Fruit fly (Drosophila melanogaster) Kc167 (cell line): ENCODE measurements around the gene Spn28Da.

Source experiments
- Myc ChIP-seq: fragments of >200 bp; optimal IDR thresholded peaks from 2 replicates; lab custom pipeline; 2017; ENCODE audit warnings: missing external identifiers
- h ChIP-seq: fragments of >200 bp; optimal IDR thresholded peaks from 3 replicates; lab custom pipeline; 2018; ENCODE audit warnings: missing external identifiers
- insv ChIP-seq: fragments of >200 bp; optimal IDR thresholded peaks from 3 replicates; lab custom pipeline; 2018; ENCODE audit warnings: missing external identifiers
- ttk ChIP-seq: sonication (Bioruptor generic); optimal IDR thresholded peaks from 2 replicates; lab custom pipeline; 2017; ENCODE audit warnings: missing external identifiers

DNA sequence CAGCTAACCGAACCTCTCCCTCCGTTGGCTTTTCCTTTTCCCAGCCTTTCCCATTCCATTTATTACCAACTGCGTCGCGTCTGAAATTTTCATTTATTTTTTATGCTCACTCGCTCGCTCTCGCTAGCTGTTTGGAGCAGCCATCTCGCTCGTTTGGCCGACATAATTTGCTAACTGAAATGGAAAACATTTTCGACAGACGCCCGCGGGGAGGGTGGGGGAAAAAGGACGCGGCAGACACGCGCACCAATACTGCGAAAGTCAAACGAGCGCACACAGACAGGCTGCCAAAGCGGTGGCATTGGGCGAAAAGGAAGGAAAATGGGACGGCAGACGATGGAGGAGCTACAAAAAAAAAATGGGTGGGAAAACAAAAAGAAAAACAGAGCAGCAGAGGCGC is 47.5 kb upstream of the Spn28Da start:
- TF ChIP-seq h (lab: Kevin White, UChicago) (no peak), ttk (lab: Kevin White, UChicago) (no peak), insv (lab: Kevin White, UChicago) (no peak), Myc (no peak)
